Fruit fly (Drosophila melanogaster) ovary, adult (tissue): ENCODE measurements around the gene wda.

Experiments used
- CG17801 ChIP-seq: fragments of 200-800 bp; optimal IDR thresholded peaks from 2 replicates; lab custom pipeline; 2019; ENCODE audit warnings: missing biosample characterization, mild to moderate bottlenecking, missing genetic modification characterization, moderate library complexity; ENCODE audit not compliant: partially characterized antibody

wda gene

DNA sequence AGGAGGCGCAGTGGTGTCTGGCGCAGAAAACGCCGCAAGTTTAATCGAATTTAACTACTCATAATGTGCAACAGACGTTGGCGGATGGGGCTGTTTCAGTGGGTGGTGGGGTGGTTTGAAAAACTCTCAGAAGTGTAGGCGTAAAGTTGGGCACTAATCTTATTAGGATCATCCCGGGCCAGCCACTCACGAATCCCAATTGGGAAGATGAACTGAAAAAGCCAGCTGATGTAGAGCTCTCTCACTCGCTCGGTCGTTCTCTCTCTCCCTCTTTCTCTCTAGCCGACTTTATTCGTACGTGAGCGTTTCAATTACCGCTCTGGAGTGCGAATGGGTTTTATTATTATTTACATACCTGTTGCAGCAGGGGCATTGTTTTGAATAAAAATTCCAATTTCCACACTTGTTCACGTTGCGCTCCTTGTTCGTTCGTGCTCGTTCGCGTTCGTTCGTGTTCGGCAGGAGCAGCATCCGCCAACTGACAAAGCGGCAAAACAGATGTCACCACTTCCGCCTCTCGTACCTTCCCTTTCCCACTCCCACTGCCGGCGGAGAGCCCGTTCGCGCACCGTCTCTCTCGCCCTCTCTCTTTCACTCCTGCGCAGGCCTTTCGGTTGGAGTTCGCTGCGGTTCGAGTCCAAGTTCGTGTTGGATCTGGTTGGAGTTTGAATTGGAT is 21.0 kb upstream of the wda start:
- TF ChIP-seq CG17801: no peak

DNA sequence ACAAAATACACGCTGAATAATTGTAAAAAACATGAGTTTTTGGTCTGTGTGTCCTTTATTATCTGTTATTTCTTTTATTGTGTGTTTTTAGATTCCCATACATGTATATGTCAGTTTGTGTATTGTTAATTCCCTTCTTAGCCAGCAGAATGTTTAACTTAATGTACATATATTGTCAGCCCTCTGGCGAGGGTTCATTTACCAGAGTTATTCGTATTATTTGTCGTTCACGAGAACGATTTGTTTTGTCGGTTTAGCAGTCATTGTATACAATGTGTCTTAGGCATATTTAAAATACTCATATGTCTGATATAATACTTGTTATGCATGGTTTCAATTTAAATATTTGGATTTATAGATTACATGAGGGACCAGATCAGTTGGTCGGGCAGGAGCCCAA is 2.7 kb upstream of the wda start:
- TF ChIP-seq CG17801: no peak

DNA sequence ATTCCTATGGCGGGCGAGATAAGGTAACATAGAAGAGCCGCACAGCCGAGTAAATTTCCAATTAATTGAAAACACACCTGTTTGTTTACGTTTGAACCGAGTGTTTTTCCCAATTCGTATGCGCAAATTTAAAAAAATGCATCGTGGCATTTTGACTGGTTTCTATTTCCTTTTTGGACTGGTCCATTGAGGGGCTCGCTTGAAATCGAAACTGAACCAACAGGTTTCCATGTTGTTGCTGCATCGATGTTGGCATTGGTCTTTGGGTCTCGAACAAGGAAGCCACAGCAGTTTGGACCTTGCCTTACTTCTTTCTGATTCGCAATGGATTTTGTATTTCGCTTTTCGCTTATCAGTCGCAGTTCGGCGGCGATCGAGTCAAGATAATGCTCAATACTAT is 637 bp upstream of the wda start:
- TF ChIP-seq CG17801: no peak

DNA sequence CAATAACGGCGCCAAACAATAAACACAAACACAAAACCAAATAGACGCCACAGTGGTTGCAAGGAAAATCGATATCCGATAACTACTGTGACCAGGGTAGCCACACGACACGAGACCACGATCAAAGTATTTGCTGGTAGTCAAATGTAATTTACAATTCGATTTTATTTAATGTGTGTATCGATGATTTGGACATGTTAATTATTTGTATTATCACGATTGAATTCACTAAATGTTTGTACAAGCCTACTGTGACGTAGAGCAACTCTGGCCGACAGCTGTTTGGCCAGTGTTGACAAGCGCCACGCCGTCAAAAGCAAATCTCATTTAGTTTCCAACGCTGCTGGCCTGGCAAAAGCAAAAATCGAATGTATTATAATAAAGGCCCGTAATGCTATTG is 6.6 kb downstream of the wda start, which contains the start of the genes Rad60 and EloA:
TSS of gene Rad60 (minus strand) at position 222 of the 400 bp plus-strand sequence.
TSS of gene EloA (plus strand) at position 308 of the 400 bp plus-strand sequence.
- peak; percentile 80 for TF ChIP-seq CG17801

DNA sequence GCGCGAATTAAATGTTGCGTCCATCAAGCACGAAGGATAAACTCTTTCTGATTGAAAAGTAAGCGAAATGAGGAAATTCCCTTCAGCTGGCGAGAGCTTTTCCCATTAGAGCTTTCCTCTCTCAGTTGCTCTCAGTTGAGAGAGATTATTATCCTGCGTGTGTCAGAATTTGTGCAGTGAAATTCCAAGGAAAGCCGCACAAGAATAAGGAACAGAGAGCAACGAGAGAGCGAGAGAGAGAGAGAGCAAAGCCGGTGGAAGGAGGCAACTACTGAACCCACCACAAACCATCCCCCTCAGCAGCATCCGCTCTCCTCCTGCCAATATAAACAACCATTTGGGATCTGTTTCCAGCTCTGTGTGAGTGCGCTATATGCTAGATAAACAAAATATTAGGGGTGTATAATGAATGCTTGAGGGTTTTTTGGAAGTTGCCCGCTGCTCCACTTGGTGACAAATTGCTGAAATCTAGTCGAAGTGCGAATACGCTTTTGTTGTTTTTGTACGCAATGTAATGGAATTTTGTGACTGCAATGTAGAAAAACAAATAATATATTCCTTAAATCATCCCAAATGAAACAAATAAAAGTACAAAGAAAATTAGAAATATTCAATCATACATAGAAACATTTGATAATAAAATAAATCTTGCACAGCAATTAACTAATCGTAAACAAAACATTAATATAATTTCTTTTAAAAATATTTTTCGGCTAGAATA is 8.9 kb downstream of the wda start, which contains the start of gene CG4467:
TSS of gene CG4467 (minus strand) at position 51 of the 721 bp plus-strand sequence.
- TF ChIP-seq CG17801: no peak

DNA sequence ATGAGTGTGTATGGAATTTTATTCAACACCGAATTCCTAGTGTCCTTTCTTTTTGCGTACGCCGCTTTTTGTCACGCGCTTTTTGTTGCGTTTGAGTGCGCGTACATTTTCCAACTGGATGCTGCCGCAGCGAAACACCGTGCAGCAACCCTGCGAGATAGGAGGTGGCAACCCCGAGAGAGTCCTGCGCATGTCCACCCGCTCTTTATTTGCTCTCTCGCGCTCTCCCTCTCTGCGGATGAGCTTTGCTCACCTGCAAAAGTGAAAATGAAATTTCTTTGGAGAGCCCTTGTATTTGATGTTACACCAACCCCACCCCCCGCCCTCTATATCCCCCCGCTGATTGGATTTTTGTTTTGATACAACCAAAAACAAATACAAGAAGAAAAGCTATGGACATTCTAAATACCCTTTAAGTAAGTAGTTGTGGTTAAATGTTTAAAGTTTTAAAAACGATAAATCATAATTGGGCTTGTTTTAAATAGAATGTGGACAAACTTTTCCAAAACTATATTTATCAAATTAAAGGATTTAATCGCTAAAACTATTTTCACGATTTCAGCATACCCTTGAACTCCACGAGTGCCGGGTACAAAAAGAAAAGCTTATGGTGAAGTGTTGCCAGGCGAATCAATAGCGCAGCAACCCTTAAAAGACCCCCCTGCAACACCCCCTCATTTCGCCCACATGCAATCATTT is 17.8 kb downstream of the wda start:
- no peak for TF ChIP-seq CG17801

DNA sequence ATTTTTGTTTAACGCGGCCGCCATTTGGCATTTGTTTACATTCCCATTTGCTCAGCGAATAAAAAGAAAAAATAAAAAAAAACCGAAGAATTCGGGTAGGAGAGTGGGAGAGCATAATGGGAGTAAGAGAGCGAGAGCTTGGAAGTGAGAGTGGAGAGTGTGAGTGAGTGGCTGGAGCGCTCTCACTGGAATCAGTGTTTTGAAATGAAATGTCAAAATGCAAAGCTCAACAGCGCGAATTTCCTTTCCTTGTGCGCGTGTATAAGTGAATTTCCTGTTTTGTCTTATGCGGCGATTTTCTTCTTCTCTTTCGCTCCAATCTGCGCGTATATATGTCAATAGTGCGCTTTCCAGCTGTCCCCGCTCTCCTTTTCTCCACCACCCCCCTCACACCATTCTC is 18.8 kb downstream of the wda start:
- TF ChIP-seq CG17801: no peak

DNA sequence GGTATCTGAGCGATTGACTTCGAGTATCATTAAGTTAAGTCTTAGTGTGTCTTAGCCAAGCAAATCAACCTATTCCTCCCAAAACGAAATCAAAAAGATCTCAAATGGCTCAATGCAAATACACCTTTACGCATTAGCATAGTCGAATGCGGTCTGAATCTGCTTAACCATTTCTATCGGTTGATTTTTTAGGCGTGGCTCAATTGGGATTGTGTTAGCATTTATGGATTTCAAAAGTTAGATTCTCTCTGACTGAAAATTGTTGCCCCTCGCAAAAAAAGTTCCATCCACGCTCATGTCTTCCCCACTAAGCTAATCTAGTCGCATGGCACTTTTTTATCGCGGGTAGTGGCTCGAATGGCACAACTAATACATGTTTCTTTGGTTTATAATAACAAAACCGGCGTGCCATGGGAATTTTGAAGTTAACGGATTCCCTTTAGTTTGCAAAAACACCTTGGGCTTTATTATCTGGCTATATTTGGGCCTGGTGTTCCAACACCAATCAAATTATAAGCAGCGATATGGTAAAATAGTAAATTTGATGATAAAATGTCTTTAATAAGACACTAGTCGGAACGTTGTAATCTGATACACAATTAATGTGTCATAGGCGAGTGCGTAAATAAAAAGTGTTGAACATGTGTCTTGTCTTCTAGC is 29.2 kb downstream of the wda start:
- TF ChIP-seq CG17801: no peak

DNA sequence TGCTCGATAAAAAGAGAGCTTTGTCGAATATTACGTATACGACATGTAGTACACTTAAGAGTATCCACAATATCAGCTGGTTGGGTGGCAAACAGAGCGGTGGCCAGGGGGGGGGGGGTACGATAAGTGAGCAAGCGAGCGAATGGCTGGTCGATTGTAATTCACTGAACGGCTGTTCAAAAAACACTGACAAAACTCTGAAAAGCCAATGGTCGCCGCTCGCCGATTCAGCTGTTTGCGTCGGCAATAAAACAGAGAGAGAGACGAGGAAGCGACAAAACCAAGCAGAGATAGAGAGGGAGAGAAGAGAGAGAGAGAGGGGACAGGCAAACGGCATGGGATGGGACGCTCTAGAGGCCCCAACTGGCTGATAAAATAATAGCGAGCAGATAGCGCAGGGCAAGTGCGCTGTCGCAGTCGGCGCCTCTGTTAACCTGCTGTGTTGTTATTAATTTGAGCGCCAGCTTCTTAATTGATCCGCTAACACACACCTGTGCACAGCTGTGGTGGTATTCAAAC is 31.3 kb downstream of the wda start, which contains the start of gene cnc:
TSS of gene cnc (minus strand) at position 191 of the 519 bp plus-strand sequence.
- peak; percentile 70 for TF ChIP-seq CG17801

DNA sequence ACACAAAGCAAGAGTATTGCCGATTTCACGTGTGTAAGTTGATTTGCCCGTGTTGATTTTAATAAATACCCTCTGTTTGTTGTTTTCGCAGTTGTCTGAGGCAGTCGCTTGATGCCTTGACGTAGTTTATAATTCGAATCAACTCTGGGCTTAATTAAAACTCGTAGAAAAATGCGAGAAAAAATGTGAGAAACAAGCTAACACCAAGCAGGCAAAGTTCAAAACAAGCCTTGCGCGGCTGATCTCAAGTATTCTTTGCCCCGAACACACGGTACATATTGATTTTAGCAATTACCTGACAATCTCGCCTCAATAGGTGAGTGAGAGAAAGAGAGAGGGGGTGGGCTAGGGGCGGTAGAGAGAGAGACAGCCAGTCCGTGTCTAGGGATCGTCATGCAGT is 32.6 kb downstream of the wda start:
- TF ChIP-seq CG17801: no peak

DNA sequence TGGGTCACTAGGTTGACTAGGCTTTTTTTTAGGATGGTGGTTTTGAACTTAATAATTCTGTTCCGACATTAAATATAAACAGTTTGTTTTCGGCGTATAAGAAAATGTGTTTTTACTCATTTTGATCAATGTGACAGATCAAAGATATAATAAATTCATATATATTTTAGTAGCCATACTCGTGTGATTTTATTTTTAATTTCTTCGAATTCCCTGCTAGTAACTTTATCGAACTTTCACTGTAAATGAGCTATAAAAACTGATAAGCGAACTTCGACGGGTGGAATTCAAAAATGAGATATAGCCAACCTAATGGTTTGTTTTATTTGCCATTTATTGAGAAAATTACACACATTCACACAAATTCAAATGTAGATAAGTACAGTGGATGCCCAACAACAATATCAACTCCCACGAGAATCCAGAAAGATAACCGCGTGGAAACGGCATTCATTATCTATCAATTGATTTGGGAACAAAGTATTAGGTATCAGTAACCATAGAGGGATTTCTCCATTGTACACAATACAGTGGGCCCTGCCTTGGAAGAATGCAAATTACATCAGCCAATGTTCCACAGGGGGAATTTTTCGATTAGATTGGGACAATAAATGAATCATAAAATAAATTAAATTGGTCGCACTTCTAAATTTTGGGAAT is 34.6 kb downstream of the wda start:
- TF ChIP-seq CG17801: no peak

DNA sequence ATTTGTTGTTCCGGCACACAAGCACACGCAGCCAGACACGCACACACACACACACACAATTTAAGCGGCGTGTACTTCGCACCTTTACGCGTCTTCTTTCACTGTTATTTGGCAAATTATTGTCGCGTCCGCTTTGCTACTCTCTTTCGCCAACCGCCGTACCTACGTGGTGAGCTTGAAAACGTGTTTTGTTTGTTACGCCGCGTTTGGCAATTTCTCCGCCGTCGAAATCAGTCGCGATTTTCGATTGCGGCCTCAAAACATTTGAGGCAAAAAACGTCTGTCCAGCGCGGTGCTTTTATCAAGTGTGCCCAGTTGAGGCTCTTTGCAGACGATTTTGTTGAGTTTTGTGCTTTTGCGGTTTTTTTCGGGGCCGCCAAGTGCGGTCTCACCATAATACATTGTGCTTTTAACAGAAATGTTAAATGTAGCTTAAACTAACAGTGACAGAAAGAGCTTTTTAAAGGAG is 36.2 kb downstream of the wda start:
- TF ChIP-seq CG17801: peak; percentile 76

DNA sequence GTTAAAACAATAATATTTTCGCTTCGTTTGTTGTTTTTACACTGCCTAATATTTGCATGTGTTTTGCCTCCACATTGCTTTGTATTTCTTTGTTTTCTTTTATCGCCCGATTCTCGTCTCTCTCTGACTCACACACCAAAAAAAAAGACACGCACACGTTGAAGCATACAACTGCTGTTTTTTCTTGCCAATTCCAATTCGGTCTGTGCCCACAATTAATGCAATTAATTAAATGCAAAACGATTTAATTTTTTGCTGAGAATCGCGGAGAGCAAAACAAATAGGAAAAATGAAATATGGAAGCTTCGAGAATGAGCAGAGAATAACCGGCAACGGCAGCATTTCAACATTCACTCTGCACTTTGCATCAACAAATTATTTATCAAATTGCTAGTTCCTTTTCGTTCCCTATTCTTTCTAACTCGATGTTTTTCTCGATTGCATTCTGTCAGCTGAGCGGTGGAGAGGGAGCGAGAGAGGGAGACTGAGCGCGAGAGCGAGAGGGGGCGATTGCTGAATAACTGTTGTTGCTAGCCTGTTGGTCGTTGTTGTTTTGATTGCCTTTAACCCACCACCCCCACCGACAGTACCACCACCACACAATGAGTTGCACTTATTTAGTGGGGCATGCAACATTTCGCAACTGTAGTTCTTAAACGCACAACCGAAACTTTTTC is 36.7 kb downstream of the wda start:
- no peak for TF ChIP-seq CG17801

DNA sequence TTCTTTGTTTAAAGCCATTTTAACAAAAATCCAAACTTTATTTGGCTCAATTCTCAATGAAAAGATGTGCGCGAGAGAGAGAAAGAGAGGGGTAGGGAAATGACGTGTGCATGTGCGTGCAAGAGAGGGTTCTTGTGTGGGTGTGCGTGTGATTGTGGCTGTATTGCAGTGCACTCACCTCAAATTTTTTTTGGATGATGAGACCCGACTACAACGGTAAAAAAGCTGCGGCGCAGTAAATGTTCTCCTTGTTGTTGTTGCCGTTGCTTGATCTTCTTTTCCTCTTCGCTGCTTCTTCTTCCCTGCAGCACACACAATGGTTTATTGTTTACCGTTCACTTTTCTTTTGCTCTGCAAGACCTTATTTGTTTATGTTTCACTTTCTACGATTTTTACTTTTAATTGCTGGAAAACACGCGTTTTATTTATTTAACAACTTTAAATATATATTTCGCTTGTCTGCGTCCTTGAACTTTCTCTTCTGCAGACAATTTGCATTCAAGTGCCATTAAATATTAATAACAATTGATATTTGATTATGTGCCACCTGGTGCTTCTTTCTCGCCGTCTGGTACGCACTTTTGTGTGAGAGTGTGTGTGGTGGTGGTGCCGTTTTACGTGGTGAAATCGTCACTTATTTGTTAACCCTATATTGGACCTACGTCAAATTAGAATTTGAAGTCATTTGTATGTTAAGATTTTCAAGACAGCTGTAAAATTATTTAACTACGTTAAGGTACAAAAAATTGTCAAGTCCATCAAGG is 37.5 kb downstream of the wda start:
- no peak for TF ChIP-seq CG17801
